Fruit fly (Drosophila melanogaster): ENCODE measurements around the gene ATP7.

- no peak for TF ChIP-seq psq (optimal IDR thresholded peaks at IDR 0.05)
- no peak for TF ChIP-seq Sin3A (optimal IDR thresholded peaks at IDR 0.05)
- TF ChIP-seq h (optimal IDR thresholded peaks at IDR 0.05), result no peak
- TF ChIP-seq insv (optimal IDR thresholded peaks at IDR 0.05), result no peak
- no peak for TF ChIP-seq Myc (optimal IDR thresholded peaks at IDR 0.05)
Measured at dm6 chrX:11881686-11882085, 26.9 kb downstream of the ATP7 start.
